Worm (Caenorhabditis elegans) whole organism, L4 larva: ENCODE results near the gene F38B7.11.

Experiments used
- D1046.2 ChIP-seq: fragments of 200-800 bp; sonication (Bioruptor generic); IDR thresholded peaks from 2 replicates; pipeline ENCODE4 v1.3.6; 2022; ENCODE audit warnings: missing genetic modification characterization, missing compliant biosample characterization
- T20F7.1 ChIP-seq: fragments of 200-800 bp; sonication (Bioruptor generic); optimal IDR thresholded peaks from 2 replicates; lab custom pipeline; 2018; ENCODE audit warnings: mild to moderate bottlenecking, missing genetic modification characterization, missing compliant biosample characterization
- ZK546.5 ChIP-seq, 2 experiments: sonication (generic microtip); optimal IDR thresholded peaks; 2 replicates each; lab custom pipeline; 2017; ENCODE audit warnings: missing biosample characterization in 2 of 2, missing genetic modification characterization in 2 of 2
- aha-1 ChIP-seq: fragments of 150-350 bp; peaks from one replicate; lab custom pipeline; 2014; ENCODE audit warnings: missing biosample characterization, missing genetic modification characterization
- ama-1 ChIP-seq: fragments of 150-350 bp; optimal IDR thresholded peaks from 2 replicates; lab custom pipeline; 2014; ENCODE audit warnings: inconsistent platforms, mixed read lengths
- attf-4 ChIP-seq: sonication (generic microtip); optimal IDR thresholded peaks from 3 replicates; lab custom pipeline; 2017; ENCODE audit warnings: missing biosample characterization, missing genetic modification characterization
- ces-1 ChIP-seq: fragments of 150-350 bp; sonication (generic microtip); optimal IDR thresholded peaks from 4 replicates; lab custom pipeline; 2014; ENCODE audit warnings: missing biosample characterization, missing genetic modification reagents, missing genetic modification characterization
- cey-2 ChIP-seq: sonication (generic microtip); optimal IDR thresholded peaks from 3 replicates; lab custom pipeline; 2017; ENCODE audit warnings: missing genetic modification characterization, mild to moderate bottlenecking, missing compliant biosample characterization, antibody characterized with exemption, borderline replicate concordance; ENCODE audit not compliant: insufficient read depth
- daf-16 ChIP-seq, 3 experiments: sonication (generic microtip); optimal IDR thresholded peaks; 2 replicates each; lab custom pipeline; 2016 to 2017; ENCODE audit warnings: missing genetic modification characterization in 3 of 3, missing genetic modification reagents in 3 of 3, mild to moderate bottlenecking in 2 of 3, missing compliant biosample characterization in 2 of 3, missing biosample characterization in 1 of 3, moderate library complexity in 1 of 3
- dmd-6 ChIP-seq: fragments of 200-800 bp; sonication (Bioruptor generic); IDR thresholded peaks from 2 replicates; pipeline ENCODE4 v1.3.6; 2022; ENCODE audit warnings: missing genetic modification reagents, missing genetic modification characterization, missing compliant biosample characterization
- dve-1 ChIP-seq: sonication (generic microtip); optimal IDR thresholded peaks from 2 replicates; lab custom pipeline; 2017; ENCODE audit warnings: antibody characterized with exemption, mild to moderate bottlenecking, missing genetic modification characterization, missing compliant biosample characterization; ENCODE audit not compliant: insufficient read depth
- hlh-11 ChIP-seq: fragments of 200-800 bp; sonication (Bioruptor generic); optimal IDR thresholded peaks from 2 replicates; lab custom pipeline; 2018; ENCODE audit warnings: mild to moderate bottlenecking, missing genetic modification characterization, missing compliant biosample characterization
- hlh-30 ChIP-seq: sonication (generic microtip); optimal IDR thresholded peaks from 2 replicates; lab custom pipeline; 2017; ENCODE audit warnings: antibody characterized with exemption, mild to moderate bottlenecking, missing genetic modification characterization, missing compliant biosample characterization; ENCODE audit not compliant: insufficient read depth
- jun-1 ChIP-seq: fragments of 150-350 bp; optimal IDR thresholded peaks from 2 replicates; lab custom pipeline; 2014; ENCODE audit warnings: missing biosample characterization, missing genetic modification reagents, missing genetic modification characterization
- lsy-2 ChIP-seq, 2 experiments: fragments of 150-350 bp in 1 of 2; sonication (generic microtip) in 1 of 2; optimal IDR thresholded peaks; 2 replicates each; lab custom pipeline; 2014 to 2017; ENCODE audit warnings: missing biosample characterization in 2 of 2, missing genetic modification characterization in 2 of 2
- madf-9 ChIP-seq: fragments of 200-800 bp; sonication (Bioruptor generic); conservative IDR thresholded peaks from 2 replicates; pipeline ENCODE4 v1.3.6; 2022; ENCODE audit warnings: missing genetic modification reagents, missing genetic modification characterization, missing compliant biosample characterization
- mdl-1 ChIP-seq, 2 experiments: fragments of 150-350 bp in 1 of 2; sonication (generic microtip) in 1 of 2; optimal IDR thresholded peaks; 2 replicates each; lab custom pipeline; 2014 to 2017; ENCODE audit warnings: missing biosample characterization in 2 of 2, missing genetic modification characterization in 2 of 2
- mep-1 ChIP-seq: fragments of 150-350 bp; sonication (generic microtip); optimal IDR thresholded peaks from 3 replicates; lab custom pipeline; 2014; ENCODE audit warnings: missing biosample characterization, missing genetic modification characterization
- mes-2 ChIP-seq: sonication (generic microtip); optimal IDR thresholded peaks from 2 replicates; lab custom pipeline; 2016; ENCODE audit warnings: missing genotype, mild to moderate bottlenecking, missing genetic modification characterization, missing compliant biosample characterization; ENCODE audit not compliant: poor library complexity, severe bottlenecking
- mxl-3 ChIP-seq: fragments of 200-800 bp; sonication (Bioruptor generic); optimal IDR thresholded peaks from 2 replicates; lab custom pipeline; 2018; ENCODE audit warnings: mild to moderate bottlenecking, missing genetic modification characterization, missing compliant biosample characterization
- nhr-10 ChIP-seq: fragments of 150-350 bp; optimal IDR thresholded peaks from 2 replicates; lab custom pipeline; 2014; ENCODE audit warnings: missing biosample characterization, missing genetic modification characterization
- nhr-102 ChIP-seq: sonication (generic microtip); optimal IDR thresholded peaks from 2 replicates; lab custom pipeline; 2016; ENCODE audit warnings: mild to moderate bottlenecking, missing genetic modification characterization, moderate library complexity, missing compliant biosample characterization
- nhr-237 ChIP-seq: sonication (generic microtip); optimal IDR thresholded peaks from 2 replicates; lab custom pipeline; 2017; ENCODE audit warnings: missing biosample characterization, missing genetic modification characterization
- nhr-28 ChIP-seq: fragments of 150-350 bp; optimal IDR thresholded peaks from 2 replicates; lab custom pipeline; 2014; ENCODE audit warnings: missing biosample characterization, missing genetic modification characterization
- nhr-77 ChIP-seq: fragments of 150-350 bp; optimal IDR thresholded peaks from 2 replicates; lab custom pipeline; 2014; ENCODE audit warnings: missing biosample characterization, missing genetic modification characterization
- pha-4 ChIP-seq, 2 experiments: fragments of 150-350 bp in 1 of 2; fragments of 200-800 bp in 1 of 2; sonication (Bioruptor generic) in 1 of 2; IDR thresholded peaks in 1 of 2; optimal IDR thresholded peaks in 1 of 2; 2 replicates each; pipeline versions ENCODE4 v1.3.6 to Lab custom; 2014 to 2022; ENCODE audit warnings: missing genetic modification characterization in 2 of 2, missing genetic modification reagents in 2 of 2, missing biosample characterization in 1 of 2, missing compliant biosample characterization in 1 of 2
- php-3 ChIP-seq: fragments of 200-800 bp; sonication (Bioruptor generic); IDR thresholded peaks from 2 replicates; pipeline ENCODE4 v1.3.6; 2022; ENCODE audit warnings: missing genetic modification reagents, missing genetic modification characterization, missing compliant biosample characterization
- pqm-1 ChIP-seq: sonication (generic microtip); optimal IDR thresholded peaks from 2 replicates; lab custom pipeline; 2017; ENCODE audit warnings: missing biosample characterization, missing genetic modification characterization
- spr-1 ChIP-seq: sonication (generic microtip); optimal IDR thresholded peaks from 2 replicates; lab custom pipeline; 2016; ENCODE audit warnings: mild to moderate bottlenecking, missing genetic modification characterization, missing compliant biosample characterization
- tag-97 ChIP-seq: fragments of 200-800 bp; sonication (Bioruptor generic); IDR thresholded peaks from 2 replicates; pipeline ENCODE4 v1.3.6; 2022; ENCODE audit warnings: missing genetic modification characterization, missing compliant biosample characterization
- tra-1 ChIP-seq: fragments of 200-800 bp; sonication (Bioruptor generic); IDR thresholded peaks from 2 replicates; pipeline ENCODE4 v1.3.6; 2022; ENCODE audit warnings: missing genetic modification reagents, missing genetic modification characterization, missing compliant biosample characterization
- unc-62 ChIP-seq, 3 experiments: fragments of 150-350 bp in 1 of 3; sonication (generic microtip); optimal IDR thresholded peaks in 2 of 3; peaks in 1 of 3; 1 replicate in 1 of 3; 2 replicates in 2 of 3; lab custom pipeline; 2014 to 2017; ENCODE audit warnings: missing biosample characterization in 3 of 3, missing genetic modification characterization in 3 of 3, missing genetic modification reagents in 3 of 3, missing genotype in 1 of 3
- zfp-3 ChIP-seq: fragments of 200-800 bp; sonication (Bioruptor generic); conservative IDR thresholded peaks from 2 replicates; pipeline ENCODE4 v1.3.6; 2022; ENCODE audit warnings: missing genetic modification reagents, missing genetic modification characterization, missing compliant biosample characterization
- zip-2 ChIP-seq: fragments of 150-350 bp; optimal IDR thresholded peaks from 2 replicates; lab custom pipeline; 2014; ENCODE audit warnings: missing biosample characterization, missing genetic modification characterization

The F38B7.11 gene

DNA sequence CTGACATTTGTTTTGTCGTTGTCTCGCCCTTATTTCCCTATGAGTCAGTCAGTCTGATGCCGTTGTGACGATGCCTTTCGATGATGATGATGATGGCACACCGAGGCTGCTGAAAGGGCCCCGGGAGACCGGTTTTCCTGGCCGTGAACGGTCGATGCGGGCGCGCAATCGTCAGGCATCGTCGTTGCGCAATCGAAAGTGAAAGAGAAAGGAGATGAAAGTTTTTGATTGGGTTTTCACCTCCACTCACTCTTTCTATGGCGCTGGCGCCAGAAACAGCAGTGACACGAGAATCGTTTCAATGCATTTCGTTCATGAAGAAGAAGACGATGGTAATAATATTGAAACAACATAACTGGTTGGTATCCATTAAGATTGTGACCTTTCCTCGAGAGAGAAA is 13.9 kb upstream of the F38B7.11 start (continued):
- TF ChIP-seq tra-1, result no peak
- TF ChIP-seq lsy-2 (tag; optimal IDR thresholded peaks at IDR 0.05; lab: Kevin White, UChicago), result no peak

- TF ChIP-seq D1046.2 (GFP tag; lab: Robert Waterston, UW) (0 out of 2 replicates have a peak, but pooled peaks have one; percentile 51), madf-9 (no peak; the same call in 1 of the 2 replicates), attf-4 (tag; lab: Kevin White, UChicago) (no peak), zip-2 (tag; lab: Kevin White, UChicago) (no peak), ama-1 (no peak), unc-62 (GFP tag; optimal IDR thresholded peaks at IDR 0.05 in 1 of 2; lab: Kevin White, UChicago) (peak in 1 of 2 experiments; percentile 93), unc-62 (tag; optimal IDR thresholded peaks at IDR 0.05; lab: Kevin White, UChicago) (no peak), pha-4 (GFP tag; IDR thresholded peaks at IDR 0.05; lab: Robert Waterston, UW) (0 out of 2 replicates have a peak, but pooled peaks have one; percentile 39), pha-4 (tag; optimal IDR thresholded peaks at IDR 0.05; lab: Kevin White, UChicago) (no peak), aha-1 (tag; lab: Kevin White, UChicago) (peak; percentile 93), daf-16 (GFP tag; optimal IDR thresholded peaks at IDR 0.05; lab: Kevin White, UChicago) (peak in 1 of 2 experiments; percentile 29), daf-16 (tag; optimal IDR thresholded peaks at IDR 0.05; lab: Kevin White, UChicago) (no peak), jun-1 (no peak)
Observed at ce11 chrV:11533365-11533949, 13.4 kb upstream of the F38B7.11 start.

- TF ChIP-seq nhr-28, result peak; percentile 94
- no peak for TF ChIP-seq ces-1 (GFP tag; lab: Kevin White, UChicago)
- TF ChIP-seq aha-1 (tag; lab: Kevin White, UChicago), result peak; percentile 45
- TF ChIP-seq dve-1 (tag; lab: Kevin White, UChicago), result peak; percentile 77
- no peak for TF ChIP-seq nhr-237 (tag; lab: Kevin White, UChicago)
- peak; percentile 41 for TF ChIP-seq nhr-10
- peak in 1 of 2 experiments; percentile 59 for TF ChIP-seq mdl-1 (tag; optimal IDR thresholded peaks at IDR 0.05; lab: Kevin White, UChicago)
- no peak for TF ChIP-seq spr-1 (tag; lab: Kevin White, UChicago)
- TF ChIP-seq unc-62 (GFP tag; optimal IDR thresholded peaks at IDR 0.05 in 1 of 2; lab: Kevin White, UChicago), result peak in 1 of 2 experiments; percentile 79
- no peak for TF ChIP-seq unc-62 (tag; optimal IDR thresholded peaks at IDR 0.05; lab: Kevin White, UChicago)
- TF ChIP-seq attf-4 (tag; lab: Kevin White, UChicago), result no peak
- peak; percentile 12 for TF ChIP-seq T20F7.1 (GFP tag; lab: Kevin White, UChicago)
- peak; percentile 50 for TF ChIP-seq mxl-3 (GFP tag; lab: Kevin White, UChicago)
- TF ChIP-seq pqm-1 (tag; lab: Kevin White, UChicago), result peak; percentile 78
- TF ChIP-seq daf-16 (GFP tag; optimal IDR thresholded peaks at IDR 0.05; lab: Kevin White, UChicago), result no peak
- TF ChIP-seq daf-16 (tag; optimal IDR thresholded peaks at IDR 0.05; lab: Kevin White, UChicago), result peak; percentile 77
- TF ChIP-seq zfp-3, result 0 out of 2 replicates have a peak, but pooled peaks have one; percentile 25
- TF ChIP-seq tag-97 (GFP tag; lab: Robert Waterston, UW), result no peak
- peak; percentile 84 for TF ChIP-seq nhr-77 (tag; lab: Kevin White, UChicago)
- 0 out of 2 replicates have a peak, but pooled peaks have one; percentile 28 for TF ChIP-seq php-3 (GFP tag; lab: Robert Waterston, UW)
- TF ChIP-seq ZK546.5 (tag; optimal IDR thresholded peaks at IDR 0.05; lab: Kevin White, UChicago), result no peak
- peak; percentile 66 for TF ChIP-seq dmd-6 (GFP tag; lab: Robert Waterston, UW)
- peak; percentile 84 for TF ChIP-seq hlh-11 (tag; lab: Kevin White, UChicago)
- TF ChIP-seq mes-2, result peak; percentile 47
- TF ChIP-seq hlh-30 (tag; lab: Kevin White, UChicago), result peak; percentile 85
- peak; percentile 56 for TF ChIP-seq mep-1 (tag; lab: Kevin White, UChicago)
- TF ChIP-seq nhr-102 (tag; lab: Kevin White, UChicago), result no peak
- peak in 1 of 2 experiments; percentile 64 for TF ChIP-seq lsy-2 (tag; optimal IDR thresholded peaks at IDR 0.05; lab: Kevin White, UChicago)
- TF ChIP-seq cey-2, result peak; percentile 78
- TF ChIP-seq, all 104 proteins: peak for 20
Observed at ce11 chrV:11534495-11535189, 12.3 kb upstream of the F38B7.11 start.
